Worm (Caenorhabditis elegans): ENCODE data around the gene C35D10.17.

ce11 chrIII:4906896-4907295 is 40.0 kb downstream of the C35D10.17 start, which contains the start of gene rom-1:
- TF ChIP-seq hlh-30 (tag; optimal IDR thresholded peaks at IDR 0.05; ENCODE audit: insufficient read depth) (no peak), syd-9 (tag; optimal IDR thresholded peaks at IDR 0.05) (no peak)
